Worm (Caenorhabditis elegans): Measurements from ENCODE around the gene Y75B12A.2.

DNA sequence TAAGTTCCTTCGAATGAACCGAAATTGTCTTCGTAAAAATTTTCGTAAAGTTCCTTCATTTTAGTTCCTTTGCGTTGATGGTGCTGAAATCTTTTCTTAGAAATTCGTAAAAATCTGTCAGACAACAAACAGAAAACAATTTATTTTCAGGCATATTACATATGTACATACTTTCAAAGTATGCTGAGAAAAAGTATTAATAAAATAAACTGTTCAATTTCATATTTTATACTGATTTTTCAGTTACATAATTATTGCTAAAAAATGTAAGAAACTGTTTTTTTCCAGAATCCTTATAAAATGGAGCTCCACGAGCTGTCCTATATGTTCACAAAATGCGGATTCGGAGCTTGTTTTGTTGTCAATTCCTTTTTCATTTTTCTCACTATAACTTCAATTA is 49.3 kb downstream of the Y75B12A.2 start, which contains the start of gene str-45:
- TF ChIP-seq dao-5 (tag; optimal IDR thresholded peaks at IDR 0.05), result no peak
- TF ChIP-seq him-1 (tag; optimal IDR thresholded peaks at IDR 0.05), result no peak
